Worm (Caenorhabditis elegans) whole organism, early embryonic: ENCODE results near the gene F21D5.5.

ENCODE experiments used
- B0310.2 ChIP-seq: sonication (generic microtip); optimal IDR thresholded peaks from 2 replicates; lab custom pipeline; 2016; ENCODE audit warnings: mild to moderate bottlenecking, missing genetic modification characterization, missing compliant biosample characterization
- F13C5.2 ChIP-seq: sonication (generic microtip); optimal IDR thresholded peaks from 2 replicates; lab custom pipeline; 2017; ENCODE audit warnings: mild to moderate bottlenecking, missing genetic modification characterization, inconsistent platforms, missing compliant biosample characterization
- aly-1 ChIP-seq: sonication (generic microtip); optimal IDR thresholded peaks from 2 replicates; lab custom pipeline; 2016; ENCODE audit warnings: missing genetic modification characterization, missing compliant biosample characterization
- ama-1 ChIP-seq: fragments of 150-350 bp; optimal IDR thresholded peaks from 2 replicates; lab custom pipeline; 2014
- ceh-13 ChIP-seq: fragments of 200-800 bp; sonication (Bioruptor generic); optimal IDR thresholded peaks from 2 replicates; lab custom pipeline; 2018; ENCODE audit warnings: mild to moderate bottlenecking, missing genetic modification characterization, missing compliant biosample characterization
- ceh-36 ChIP-seq: sonication (generic microtip); optimal IDR thresholded peaks from 2 replicates; lab custom pipeline; 2016; ENCODE audit warnings: missing genetic modification characterization, inconsistent platforms, missing compliant biosample characterization
- ets-7 ChIP-seq: sonication (generic microtip); optimal IDR thresholded peaks from 2 replicates; lab custom pipeline; 2016; ENCODE audit warnings: missing genotype, missing genetic modification characterization, missing compliant biosample characterization
- flt-1 ChIP-seq: fragments of 200-800 bp; sonication (Bioruptor generic); IDR thresholded peaks from 2 replicates; pipeline ENCODE4 v1.3.6; 2022; ENCODE audit warnings: missing genetic modification characterization, missing compliant biosample characterization
- hmbx-1 ChIP-seq: sonication (generic microtip); optimal IDR thresholded peaks from 2 replicates; lab custom pipeline; 2016; ENCODE audit warnings: mild to moderate bottlenecking, missing genetic modification characterization, missing compliant biosample characterization
- hmg-4 ChIP-seq: fragments of 200-800 bp; sonication (Bioruptor generic); optimal IDR thresholded peaks from 2 replicates; lab custom pipeline; 2018; ENCODE audit warnings: mild to moderate bottlenecking, missing genetic modification characterization, missing compliant biosample characterization
- hnd-1 ChIP-seq: sonication (generic microtip); optimal IDR thresholded peaks from 2 replicates; lab custom pipeline; 2016; ENCODE audit warnings: missing genetic modification characterization, missing compliant biosample characterization
- pes-1 ChIP-seq: fragments of 200-800 bp; sonication (Bioruptor generic); IDR thresholded peaks from 2 replicates; pipeline ENCODE4 v1.3.6; 2022; ENCODE audit warnings: missing genetic modification reagents, missing genetic modification characterization, missing compliant biosample characterization
- scrt-1 ChIP-seq: fragments of 200-800 bp; sonication (Bioruptor generic); IDR thresholded peaks from 2 replicates; pipeline ENCODE4 v1.3.6; 2022; ENCODE audit warnings: missing genetic modification characterization, missing compliant biosample characterization
- sea-1 ChIP-seq: fragments of 200-800 bp; sonication (Bioruptor generic); conservative IDR thresholded peaks from 2 replicates; pipeline ENCODE4 v1.3.6; 2022; ENCODE audit warnings: missing genetic modification characterization, missing compliant biosample characterization
- tbx-11 ChIP-seq: fragments of 200-800 bp; sonication (Bioruptor generic); IDR thresholded peaks from 2 replicates; pipeline ENCODE4 v1.3.6; 2022; ENCODE audit warnings: missing genetic modification characterization, missing compliant biosample characterization
- tbx-37 ChIP-seq: fragments of 200-800 bp; sonication (Bioruptor generic); conservative IDR thresholded peaks from 2 replicates; pipeline ENCODE4 v1.3.6; 2022; ENCODE audit warnings: missing genetic modification reagents, missing genetic modification characterization, missing compliant biosample characterization
- tra-4 ChIP-seq: sonication (generic microtip); optimal IDR thresholded peaks from 2 replicates; lab custom pipeline; 2017; ENCODE audit warnings: missing genetic modification characterization, missing compliant biosample characterization

Gene F21D5.5

ce11 chrIV:8762471-8762870, 23.3 kb upstream of the F21D5.5 start:
- TF ChIP-seq tbx-11 (GFP tag; lab: Robert Waterston, UW) (no peak), F13C5.2 (tag; lab: Kevin White, UChicago) (peak; percentile 9), hmg-4 (no peak)

ce11 chrIV:8761896-8762295, 22.7 kb upstream of the F21D5.5 start, which contains the start of the genes F20C5.11 and klp-11:
Gene F20C5.11, minus strand, starts transcription at chrIV:8761996.
Gene klp-11, minus strand, starts transcription at chrIV:8762066.
- no peak for TF ChIP-seq tra-4 (tag; lab: Kevin White, UChicago)
- no peak for TF ChIP-seq ama-1
- TF ChIP-seq ceh-36, result no peak
- TF ChIP-seq scrt-1, result no peak
- no peak for TF ChIP-seq tbx-37 (GFP tag; lab: Robert Waterston, UW)
- no peak for TF ChIP-seq pes-1 (GFP tag; lab: Robert Waterston, UW)
- TF ChIP-seq tbx-11 (GFP tag; lab: Robert Waterston, UW), result no peak
- no peak for TF ChIP-seq aly-1 (tag; lab: Kevin White, UChicago)
- no peak for TF ChIP-seq hnd-1 (tag; lab: Kevin White, UChicago)
- TF ChIP-seq flt-1 (GFP tag; lab: Robert Waterston, UW), result no peak
- no peak for TF ChIP-seq B0310.2

ce11 chrIV:8758620-8759019, 19.4 kb upstream of the F21D5.5 start:
- no peak for TF ChIP-seq ets-7 (tag; lab: Kevin White, UChicago)
- TF ChIP-seq hnd-1 (tag; lab: Kevin White, UChicago), result no peak
- TF ChIP-seq flt-1 (GFP tag; lab: Robert Waterston, UW), result no peak
- no peak for TF ChIP-seq F13C5.2 (tag; lab: Kevin White, UChicago)
- no peak for TF ChIP-seq ama-1
- TF ChIP-seq tbx-37 (GFP tag; lab: Robert Waterston, UW), result no peak
- no peak for TF ChIP-seq tra-4 (tag; lab: Kevin White, UChicago)
- no peak for TF ChIP-seq sea-1 (GFP tag; lab: Robert Waterston, UW)
- no peak for TF ChIP-seq B0310.2
- TF ChIP-seq scrt-1, result no peak
- no peak for TF ChIP-seq hmbx-1 (tag; lab: Kevin White, UChicago)
- TF ChIP-seq tbx-11 (GFP tag; lab: Robert Waterston, UW), result no peak
- no peak for TF ChIP-seq ceh-13 (GFP tag; lab: Kevin White, UChicago)

ce11 chrIV:8757729-8758128, 18.5 kb upstream of the F21D5.5 start:
- no peak for TF ChIP-seq hmg-4
- TF ChIP-seq B0310.2, result no peak
- no peak for TF ChIP-seq tra-4 (tag; lab: Kevin White, UChicago)
- no peak for TF ChIP-seq aly-1 (tag; lab: Kevin White, UChicago)
- no peak for TF ChIP-seq ama-1
- no peak for TF ChIP-seq tbx-11 (GFP tag; lab: Robert Waterston, UW)
- no peak for TF ChIP-seq ets-7 (tag; lab: Kevin White, UChicago)
- TF ChIP-seq ceh-36, result no peak
- TF ChIP-seq pes-1 (GFP tag; lab: Robert Waterston, UW), result no peak
- TF ChIP-seq hmbx-1 (tag; lab: Kevin White, UChicago), result no peak

- no peak for TF ChIP-seq aly-1 (tag; lab: Kevin White, UChicago)
- TF ChIP-seq B0310.2, result no peak
- no peak for TF ChIP-seq ets-7 (tag; lab: Kevin White, UChicago)
- TF ChIP-seq ama-1, result no peak
Observed at ce11 chrIV:8754727-8755126, 15.5 kb upstream of the F21D5.5 start, which contains the start of gene elli-1. Gene elli-1, minus strand, starts transcription at chrIV:8754827.

ce11 chrIV:8754146-8754545, 15.0 kb upstream of the F21D5.5 start:
- no peak for TF ChIP-seq tbx-11 (GFP tag; lab: Robert Waterston, UW)
- no peak for TF ChIP-seq ceh-13 (GFP tag; lab: Kevin White, UChicago)
- no peak for TF ChIP-seq tra-4 (tag; lab: Kevin White, UChicago)
- TF ChIP-seq sea-1 (GFP tag; lab: Robert Waterston, UW), result no peak
- no peak for TF ChIP-seq B0310.2
- TF ChIP-seq ets-7 (tag; lab: Kevin White, UChicago), result no peak
- no peak for TF ChIP-seq ama-1
- no peak for TF ChIP-seq tbx-37 (GFP tag; lab: Robert Waterston, UW)
- TF ChIP-seq pes-1 (GFP tag; lab: Robert Waterston, UW), result no peak
- no peak for TF ChIP-seq hmg-4
- TF ChIP-seq hnd-1 (tag; lab: Kevin White, UChicago), result no peak
- TF ChIP-seq aly-1 (tag; lab: Kevin White, UChicago), result no peak
- no peak for TF ChIP-seq flt-1 (GFP tag; lab: Robert Waterston, UW)
- TF ChIP-seq scrt-1, result no peak
- TF ChIP-seq hmbx-1 (tag; lab: Kevin White, UChicago), result no peak
- no peak for TF ChIP-seq F13C5.2 (tag; lab: Kevin White, UChicago)
- no peak for TF ChIP-seq ceh-36

ce11 chrIV:8752492-8752891, 13.3 kb upstream of the F21D5.5 start:
- TF ChIP-seq tra-4 (tag; lab: Kevin White, UChicago) (no peak), scrt-1 (no peak), ets-7 (tag; lab: Kevin White, UChicago) (no peak), tbx-11 (GFP tag; lab: Robert Waterston, UW) (no peak), F13C5.2 (tag; lab: Kevin White, UChicago) (no peak), B0310.2 (no peak), sea-1 (GFP tag; lab: Robert Waterston, UW) (no peak), ceh-13 (GFP tag; lab: Kevin White, UChicago) (no peak), hnd-1 (tag; lab: Kevin White, UChicago) (no peak), aly-1 (tag; lab: Kevin White, UChicago) (no peak), ama-1 (no peak), pes-1 (GFP tag; lab: Robert Waterston, UW) (no peak), tbx-37 (GFP tag; lab: Robert Waterston, UW) (no peak), flt-1 (GFP tag; lab: Robert Waterston, UW) (no peak)

ce11 chrIV:8748967-8749366, 9.8 kb upstream of the F21D5.5 start:
- TF ChIP-seq ama-1, result no peak
- TF ChIP-seq flt-1 (GFP tag; lab: Robert Waterston, UW), result no peak
- TF ChIP-seq tra-4 (tag; lab: Kevin White, UChicago), result no peak
- no peak for TF ChIP-seq aly-1 (tag; lab: Kevin White, UChicago)
- TF ChIP-seq F13C5.2 (tag; lab: Kevin White, UChicago), result no peak
- TF ChIP-seq ets-7 (tag; lab: Kevin White, UChicago), result no peak
- TF ChIP-seq B0310.2, result no peak
- no peak for TF ChIP-seq pes-1 (GFP tag; lab: Robert Waterston, UW)
- TF ChIP-seq tbx-37 (GFP tag; lab: Robert Waterston, UW), result no peak
- no peak for TF ChIP-seq tbx-11 (GFP tag; lab: Robert Waterston, UW)
- TF ChIP-seq ceh-36, result no peak
- no peak for TF ChIP-seq hnd-1 (tag; lab: Kevin White, UChicago)
- TF ChIP-seq ceh-13 (GFP tag; lab: Kevin White, UChicago), result no peak
- no peak for TF ChIP-seq sea-1 (GFP tag; lab: Robert Waterston, UW)
- TF ChIP-seq hmg-4, result no peak
- TF ChIP-seq hmbx-1 (tag; lab: Kevin White, UChicago), result no peak
